Worm (Caenorhabditis elegans) whole organism, L3 larva: ENCODE data around the gene W07G4.2.

Experiments used
- R02D3.7 ChIP-seq: fragments of 150-350 bp; optimal IDR thresholded peaks from 2 replicates; lab custom pipeline; 2014; ENCODE audit warnings: missing biosample characterization, missing genetic modification characterization
- ZK546.5 ChIP-seq: sonication (generic microtip); optimal IDR thresholded peaks from 2 replicates; lab custom pipeline; 2017; ENCODE audit warnings: missing biosample characterization, missing genetic modification characterization
- ama-1 ChIP-seq: fragments of 150-350 bp; optimal IDR thresholded peaks from 2 replicates; lab custom pipeline; 2018
- ceh-28 ChIP-seq: fragments of 150-350 bp; optimal IDR thresholded peaks from 2 replicates; lab custom pipeline; 2014; ENCODE audit warnings: missing biosample characterization, missing genetic modification reagents, missing genetic modification characterization
- ceh-82 ChIP-seq: fragments of 150-350 bp; optimal IDR thresholded peaks from 2 replicates; lab custom pipeline; 2014; ENCODE audit warnings: missing biosample characterization, missing genetic modification characterization
- daf-12 ChIP-seq: fragments of 150-350 bp; optimal IDR thresholded peaks from 2 replicates; lab custom pipeline; 2014; ENCODE audit warnings: missing biosample characterization, missing genetic modification reagents, missing genetic modification characterization
- egl-27 ChIP-seq: sonication (generic microtip); optimal IDR thresholded peaks from 4 replicates; lab custom pipeline; 2017; ENCODE audit warnings: missing biosample characterization, missing genetic modification reagents, missing genetic modification characterization
- egl-5 ChIP-seq: fragments of 150-350 bp; optimal IDR thresholded peaks from 2 replicates; lab custom pipeline; 2017; ENCODE audit warnings: missing biosample characterization, missing genetic modification reagents, missing genetic modification characterization, inconsistent platforms
- elt-1 ChIP-seq: fragments of 150-350 bp; optimal IDR thresholded peaks from 2 replicates; lab custom pipeline; 2014; ENCODE audit warnings: missing biosample characterization, missing genetic modification characterization
- elt-2 ChIP-seq: sonication (generic microtip); optimal IDR thresholded peaks from 2 replicates; lab custom pipeline; 2016; ENCODE audit warnings: missing genetic modification reagents, mild to moderate bottlenecking, missing genetic modification characterization, missing compliant biosample characterization
- elt-3 ChIP-seq, 3 experiments: fragments of 150-350 bp in 1 of 3; sonication (generic microtip) in 2 of 3; optimal IDR thresholded peaks; 2 replicates in 2 of 3; 4 replicates in 1 of 3; lab custom pipeline; 2014 to 2017; ENCODE audit warnings: missing biosample characterization in 3 of 3, missing genetic modification characterization in 3 of 3
- fkh-10 ChIP-seq: sonication (generic microtip); optimal IDR thresholded peaks from 2 replicates; lab custom pipeline; 2017; ENCODE audit warnings: missing biosample characterization, missing genetic modification reagents, missing genetic modification characterization
- fkh-2 ChIP-seq: fragments of 150-350 bp; optimal IDR thresholded peaks from 2 replicates; lab custom pipeline; 2014; ENCODE audit warnings: missing biosample characterization, missing genetic modification reagents, missing genetic modification characterization
- fos-1 ChIP-seq: fragments of 150-350 bp; optimal IDR thresholded peaks from 2 replicates; lab custom pipeline; 2014; ENCODE audit warnings: missing biosample characterization, missing genetic modification characterization
- hmg-11 ChIP-seq: sonication (generic microtip); optimal IDR thresholded peaks from 2 replicates; lab custom pipeline; 2016; ENCODE audit warnings: missing genetic modification characterization, missing compliant biosample characterization
- jun-1 ChIP-seq: fragments of 150-350 bp; optimal IDR thresholded peaks from 2 replicates; lab custom pipeline; 2014; ENCODE audit warnings: missing biosample characterization, missing genetic modification reagents, missing genetic modification characterization
- lin-15B ChIP-seq: fragments of 150-350 bp; optimal IDR thresholded peaks from 2 replicates; lab custom pipeline; 2014; ENCODE audit warnings: missing biosample characterization, missing genetic modification characterization
- lin-39 ChIP-seq: fragments of 150-350 bp; optimal IDR thresholded peaks from 2 replicates; lab custom pipeline; 2018; ENCODE audit warnings: missing biosample characterization, missing genetic modification reagents, missing genetic modification characterization
- lsy-12 ChIP-seq: sonication (generic microtip); optimal IDR thresholded peaks from 2 replicates; lab custom pipeline; 2016; ENCODE audit warnings: mild to moderate bottlenecking, missing genetic modification characterization, missing compliant biosample characterization
- mdl-1 ChIP-seq: fragments of 150-350 bp; optimal IDR thresholded peaks from 2 replicates; lab custom pipeline; 2014; ENCODE audit warnings: missing biosample characterization, missing genetic modification characterization
- mml-1 ChIP-seq: fragments of 150-350 bp; sonication (generic microtip); optimal IDR thresholded peaks from 3 replicates; lab custom pipeline; 2014; ENCODE audit warnings: missing biosample characterization, missing genetic modification characterization
- nfya-1 ChIP-seq: sonication (generic microtip); optimal IDR thresholded peaks from 2 replicates; lab custom pipeline; 2017; ENCODE audit warnings: missing genetic modification characterization, mild to moderate bottlenecking, missing compliant biosample characterization, antibody characterized with exemption, moderate library complexity; ENCODE audit not compliant: insufficient read depth
- nhr-11 ChIP-seq: fragments of 150-350 bp; optimal IDR thresholded peaks from 2 replicates; lab custom pipeline; 2014; ENCODE audit warnings: missing biosample characterization, missing genetic modification characterization
- nhr-23 ChIP-seq: fragments of 150-350 bp; optimal IDR thresholded peaks from 2 replicates; lab custom pipeline; 2014; ENCODE audit warnings: missing biosample characterization, missing genetic modification reagents, missing genetic modification characterization
- nhr-25 ChIP-seq: sonication (generic microtip); optimal IDR thresholded peaks from 2 replicates; lab custom pipeline; 2017; ENCODE audit warnings: missing biosample characterization, missing genetic modification characterization
- nhr-28 ChIP-seq: fragments of 150-350 bp; optimal IDR thresholded peaks from 2 replicates; lab custom pipeline; 2014; ENCODE audit warnings: missing biosample characterization, missing genetic modification characterization
- nhr-43 ChIP-seq: sonication (generic microtip); optimal IDR thresholded peaks from 2 replicates; lab custom pipeline; 2016; ENCODE audit warnings: mild to moderate bottlenecking, missing genetic modification characterization, missing compliant biosample characterization; ENCODE audit not compliant: poor library complexity, severe bottlenecking
- nhr-67 ChIP-seq: fragments of 150-350 bp; optimal IDR thresholded peaks from 2 replicates; lab custom pipeline; 2014; ENCODE audit warnings: missing biosample characterization, missing genetic modification characterization
- pha-4 ChIP-seq: fragments of 150-350 bp; optimal IDR thresholded peaks from 2 replicates; lab custom pipeline; 2014; ENCODE audit warnings: missing biosample characterization, missing genetic modification reagents, missing genetic modification characterization
- pqm-1 ChIP-seq: fragments of 150-350 bp; optimal IDR thresholded peaks from 2 replicates; lab custom pipeline; 2017; ENCODE audit warnings: missing biosample characterization, missing genetic modification characterization, inconsistent platforms
- sea-2 ChIP-seq: fragments of 150-350 bp; sonication (generic microtip); optimal IDR thresholded peaks from 4 replicates; lab custom pipeline; 2014; ENCODE audit warnings: missing biosample characterization, missing genetic modification reagents, missing genetic modification characterization
- skn-1 ChIP-seq: fragments of 150-350 bp; optimal IDR thresholded peaks from 2 replicates; lab custom pipeline; 2014; ENCODE audit warnings: missing biosample characterization, missing genetic modification characterization
- snpc-4 ChIP-seq: fragments of 150-350 bp; optimal IDR thresholded peaks from 2 replicates; lab custom pipeline; 2014; ENCODE audit warnings: missing biosample characterization, missing genetic modification characterization
- tbx-2 ChIP-seq: sonication (generic microtip); optimal IDR thresholded peaks from 2 replicates; lab custom pipeline; 2016; ENCODE audit warnings: mild to moderate bottlenecking, missing genetic modification characterization, missing compliant biosample characterization
- unc-39 ChIP-seq: sonication (generic microtip); optimal IDR thresholded peaks from 4 replicates; lab custom pipeline; 2017; ENCODE audit warnings: missing biosample characterization, missing genetic modification characterization
- unc-62 ChIP-seq: fragments of 150-350 bp; sonication (generic microtip); optimal IDR thresholded peaks from 4 replicates; lab custom pipeline; 2014; ENCODE audit warnings: missing biosample characterization, missing genetic modification reagents, missing genetic modification characterization
- ztf-11 ChIP-seq: fragments of 150-350 bp; optimal IDR thresholded peaks from 2 replicates; lab custom pipeline; 2014; ENCODE audit warnings: missing biosample characterization, missing genetic modification characterization
- ztf-4 ChIP-seq: fragments of 150-350 bp; optimal IDR thresholded peaks from 2 replicates; lab custom pipeline; 2014; ENCODE audit warnings: missing biosample characterization, missing genetic modification characterization

Gene W07G4.2

DNA sequence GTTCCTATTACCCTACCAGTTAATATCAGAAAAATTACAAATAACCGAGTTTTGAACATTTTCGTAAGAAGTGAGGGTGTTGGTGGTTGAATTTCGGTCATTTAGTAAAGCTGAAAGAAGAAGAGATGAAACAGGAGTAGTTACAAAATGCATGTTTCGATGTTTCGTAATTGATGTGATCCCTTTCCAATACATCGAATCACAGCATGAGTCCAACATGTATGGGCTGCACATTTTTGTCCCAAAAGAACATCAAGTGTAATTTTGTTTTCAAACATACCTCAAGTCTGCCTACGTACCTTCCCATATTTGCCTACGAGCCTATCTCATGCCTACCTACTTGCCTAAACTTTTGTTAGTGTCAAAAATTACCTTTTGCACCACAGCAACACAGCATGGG, at the start of gene W07G4.2:
W07G4.2 (minus strand) TSS at position 101 of the 400 bp plus-strand sequence.
- no peak for TF ChIP-seq nhr-43 (tag; lab: Kevin White, UChicago)
- no peak for TF ChIP-seq pqm-1 (tag; lab: Kevin White, UChicago)
- TF ChIP-seq tbx-2 = no peak

DNA sequence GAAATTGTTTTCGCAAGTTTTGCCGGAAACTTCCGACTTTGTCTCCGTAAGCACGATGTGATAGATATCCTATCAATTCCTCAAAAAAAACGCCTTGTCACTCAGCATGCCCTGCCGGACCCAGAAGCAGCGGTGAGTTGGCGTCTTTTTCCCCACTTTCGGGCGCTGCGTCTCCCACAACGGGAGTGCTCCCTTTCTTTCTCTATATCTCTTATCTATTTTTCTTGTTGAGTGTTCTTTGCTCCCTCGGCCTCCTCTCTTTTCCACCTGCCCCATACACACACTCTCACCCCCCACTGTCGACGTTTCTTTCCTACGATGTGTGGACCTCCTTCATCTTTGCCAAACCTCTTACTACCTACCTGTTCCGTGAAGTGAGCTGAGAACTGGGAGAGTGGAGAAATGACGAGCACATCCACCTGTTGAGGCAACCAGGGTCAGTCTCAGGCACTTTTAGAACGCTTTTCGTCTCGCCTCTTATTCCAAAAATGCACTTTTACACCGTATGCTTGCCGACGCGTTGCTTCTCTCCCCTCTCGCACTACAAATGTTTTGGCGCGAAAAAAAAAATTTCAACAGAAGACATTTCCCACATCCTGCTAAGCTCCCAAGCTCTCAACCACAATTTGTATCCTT, 49.7 kb upstream of the W07G4.2 start:
- TF ChIP-seq pha-4 (tag; lab: Kevin White, UChicago) = peak; percentile 71
- no peak for TF ChIP-seq sea-2
- TF ChIP-seq nfya-1 (tag; lab: Kevin White, UChicago) = peak; percentile 77
- TF ChIP-seq R02D3.7 (tag; lab: Kevin White, UChicago) = peak; percentile 48
- no peak for TF ChIP-seq unc-39 (tag; lab: Kevin White, UChicago)
- peak; percentile 2 for TF ChIP-seq ceh-82 (tag; lab: Kevin White, UChicago)
- TF ChIP-seq nhr-23 (tag; lab: Kevin White, UChicago) = peak; percentile 17
- peak; percentile 90 for TF ChIP-seq hmg-11 (tag; lab: Kevin White, UChicago)
- no peak for TF ChIP-seq nhr-67 (tag; lab: Kevin White, UChicago)
- TF ChIP-seq snpc-4 (tag; lab: Kevin White, UChicago) = peak; percentile 61
- peak; percentile 48 for TF ChIP-seq lin-15B (tag; lab: Kevin White, UChicago)
- TF ChIP-seq elt-2 (tag; lab: Kevin White, UChicago) = peak; percentile 67
- peak; percentile 29 for TF ChIP-seq nhr-25 (tag; lab: Kevin White, UChicago)
- TF ChIP-seq unc-62 = peak; percentile 93
- peak; percentile 87 for TF ChIP-seq lin-39 (tag; lab: Kevin White, UChicago)
- peak; percentile 46 for TF ChIP-seq nhr-43 (tag; lab: Kevin White, UChicago)
- TF ChIP-seq lsy-12 (tag; lab: Kevin White, UChicago) = peak; percentile 26
- peak; percentile 37 for TF ChIP-seq pqm-1 (tag; lab: Kevin White, UChicago)
- peak; percentile 3 for TF ChIP-seq egl-5 (tag; lab: Kevin White, UChicago)
- peak; percentile 23 for TF ChIP-seq tbx-2
- no peak for TF ChIP-seq daf-12
- TF ChIP-seq elt-1 = peak; percentile 4
- peak; percentile 25 for TF ChIP-seq mdl-1 (tag; lab: Kevin White, UChicago)
- peak; percentile 24 for TF ChIP-seq ceh-28 (tag; lab: Kevin White, UChicago)
- peak; percentile 4 for TF ChIP-seq skn-1 (tag; lab: Kevin White, UChicago)
- no peak for TF ChIP-seq egl-27 (tag; lab: Kevin White, UChicago)
- no peak for TF ChIP-seq ZK546.5 (tag; lab: Kevin White, UChicago)
- TF ChIP-seq ama-1 (lab: Kevin White, UChicago) = peak; percentile 75

DNA sequence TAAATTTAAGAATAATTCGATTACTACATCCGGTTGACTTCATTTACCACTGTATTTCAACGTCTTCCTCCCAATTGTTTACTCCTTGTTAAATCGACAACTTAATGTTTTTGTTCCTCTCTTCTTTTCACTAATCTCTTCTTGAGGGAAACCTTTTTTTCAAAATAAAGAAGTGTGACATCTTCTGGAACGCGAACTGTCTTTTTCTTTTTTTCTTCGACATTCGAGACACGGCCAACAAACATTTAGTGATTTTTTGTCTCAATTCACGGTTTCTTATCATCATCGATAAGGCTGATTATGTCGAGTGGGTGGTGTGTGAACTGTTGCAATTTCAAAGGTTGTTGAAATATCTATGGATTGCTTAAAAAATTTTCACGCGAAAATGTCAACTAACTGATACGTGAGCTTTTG, 48.9 kb upstream of the W07G4.2 start:
- TF ChIP-seq elt-2 (tag; lab: Kevin White, UChicago) = peak; percentile 88
- TF ChIP-seq nfya-1 (tag; lab: Kevin White, UChicago) = no peak
- no peak for TF ChIP-seq ceh-28 (tag; lab: Kevin White, UChicago)
- no peak for TF ChIP-seq ama-1 (lab: Kevin White, UChicago)
- TF ChIP-seq jun-1 (tag; lab: Kevin White, UChicago) = peak; percentile 36
- TF ChIP-seq pqm-1 (tag; lab: Kevin White, UChicago) = peak; percentile 65
- TF ChIP-seq elt-3 (tag; optimal IDR thresholded peaks at IDR 0.05; lab: Kevin White, UChicago) = peak in 1 of 3 experiments; percentile 5
- TF ChIP-seq nhr-23 (tag; lab: Kevin White, UChicago) = peak; percentile 43
- no peak for TF ChIP-seq ztf-4

DNA sequence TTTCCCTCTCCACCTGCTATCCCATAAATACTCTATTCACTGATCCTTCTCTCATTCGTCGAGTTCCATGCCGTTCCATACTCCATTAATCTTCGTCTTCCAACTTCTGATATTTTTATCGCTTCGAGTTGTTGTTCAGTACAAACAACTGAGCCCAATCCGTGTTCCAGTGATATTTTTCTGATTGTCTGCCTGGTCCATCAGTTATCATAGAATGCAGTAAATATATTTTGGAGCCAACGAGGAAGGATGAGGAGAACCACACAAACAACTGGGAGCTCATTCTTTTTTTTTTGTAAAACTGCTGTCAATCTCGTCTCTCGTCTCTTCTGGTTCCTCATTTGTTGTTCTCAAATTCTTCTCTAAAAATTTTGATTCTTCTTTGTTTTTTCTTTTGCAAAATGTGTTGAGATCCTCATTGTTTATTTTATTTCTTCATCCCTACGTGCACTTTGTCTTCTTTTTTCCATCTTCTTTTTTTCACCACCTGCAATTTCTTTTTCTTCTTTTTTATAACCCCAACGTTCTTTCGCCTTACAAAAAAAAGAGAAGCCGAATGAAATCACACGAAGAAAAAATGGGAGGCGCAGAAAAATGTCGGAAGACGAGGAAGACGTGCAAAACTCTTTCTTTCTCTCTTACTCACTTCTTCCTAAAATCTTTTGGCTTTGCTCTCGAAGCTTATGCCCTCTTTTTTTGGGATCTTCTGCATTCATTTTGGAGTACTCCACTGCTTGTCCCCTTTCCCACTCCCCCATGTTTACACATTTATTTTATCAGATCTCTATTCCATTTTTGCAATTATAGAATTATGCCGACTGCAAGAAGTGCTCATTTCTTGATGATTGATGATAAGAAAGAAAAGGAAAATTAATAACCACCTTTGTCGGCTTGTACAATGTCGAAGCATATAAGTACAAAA, 47.6 kb upstream of the W07G4.2 start:
- TF ChIP-seq lsy-12 (tag; lab: Kevin White, UChicago) (no peak), nhr-11 (tag; lab: Kevin White, UChicago) (no peak), daf-12 (no peak), lin-39 (tag; lab: Kevin White, UChicago) (peak; percentile 35), lin-15B (tag; lab: Kevin White, UChicago) (no peak), elt-2 (tag; lab: Kevin White, UChicago) (peak; percentile 32), snpc-4 (tag; lab: Kevin White, UChicago) (peak; percentile 3), fos-1 (tag; lab: Kevin White, UChicago) (no peak), tbx-2 (no peak), egl-27 (tag; lab: Kevin White, UChicago) (no peak), fkh-2 (no peak), fkh-10 (GFP tag; lab: Kevin White, UChicago) (no peak), nhr-28 (tag; lab: Kevin White, UChicago) (no peak), nhr-67 (tag; lab: Kevin White, UChicago) (no peak), mml-1 (tag; lab: Kevin White, UChicago) (no peak), ceh-82 (tag; lab: Kevin White, UChicago) (no peak), ztf-11 (no peak)
